Fruit fly (Drosophila melanogaster) whole organism, embryonic: Measurements from ENCODE around the gene MstProx.

Experiments used
- Adf1 ChIP-seq: fragments of 200-800 bp; sonication (Bioruptor generic); IDR thresholded peaks from 2 replicates; pipeline ENCODE4 v1.3.6; 2022; ENCODE audit warnings: missing biosample characterization, missing genetic modification characterization
- Awh ChIP-seq: fragments of 200-800 bp; sonication (Bioruptor generic); IDR thresholded peaks from 2 replicates; pipeline ENCODE4, ENCODE4 v1.3.6; 2022; ENCODE audit warnings: missing biosample characterization, missing genetic modification characterization
- CG10274 ChIP-seq: fragments of 200-800 bp; sonication (Bioruptor generic); optimal IDR thresholded peaks from 3 replicates; lab custom pipeline; 2017; ENCODE audit warnings: missing biosample characterization, mild to moderate bottlenecking, missing genetic modification characterization
- CG10543 ChIP-seq: fragments of 200-800 bp; sonication (Bioruptor generic); optimal IDR thresholded peaks from 3 replicates; lab custom pipeline; 2017; ENCODE audit warnings: missing biosample characterization, mild to moderate bottlenecking, missing genetic modification characterization, moderate library complexity
- CG10565 ChIP-seq: fragments of 200-800 bp; sonication (Bioruptor generic); optimal IDR thresholded peaks from 3 replicates; lab custom pipeline; 2016; ENCODE audit warnings: missing biosample characterization, mild to moderate bottlenecking, missing genetic modification characterization
- CG1233 ChIP-seq: fragments of 200-800 bp; sonication (Bioruptor generic); optimal IDR thresholded peaks from 4 replicates; lab custom pipeline; 2018; ENCODE audit warnings: missing biosample characterization, mild to moderate bottlenecking, missing genetic modification characterization
- CG14710 ChIP-seq: fragments of 200-800 bp; sonication (Bioruptor generic); optimal IDR thresholded peaks from 3 replicates; lab custom pipeline; 2019; ENCODE audit warnings: missing biosample characterization, mild to moderate bottlenecking, missing genetic modification characterization, moderate library complexity
- CG15514 ChIP-seq: fragments of 200-800 bp; sonication (Bioruptor generic); optimal IDR thresholded peaks from 3 replicates; lab custom pipeline; 2017; ENCODE audit warnings: missing biosample characterization, missing genetic modification characterization, mild to moderate bottlenecking, moderate library complexity, missing genetic modification reagents
- CG16815 ChIP-seq: fragments of 200-800 bp; sonication (Bioruptor generic); optimal IDR thresholded peaks from 3 replicates; lab custom pipeline; 2017; ENCODE audit warnings: missing biosample characterization, mild to moderate bottlenecking, missing genetic modification characterization
- CG17359 ChIP-seq: fragments of 200-800 bp; sonication (Bioruptor generic); optimal IDR thresholded peaks from 3 replicates; lab custom pipeline; 2018; ENCODE audit warnings: missing biosample characterization, mild to moderate bottlenecking, missing genetic modification characterization, moderate library complexity
- CG17802 ChIP-seq: fragments of 200-800 bp; sonication (Bioruptor generic); optimal IDR thresholded peaks from 2 replicates; lab custom pipeline; 2018; ENCODE audit warnings: missing biosample characterization, mild to moderate bottlenecking, missing genetic modification characterization, moderate library complexity
- CG1792 ChIP-seq: fragments of 200-800 bp; sonication (Bioruptor generic); optimal IDR thresholded peaks from 2 replicates; lab custom pipeline; 2016; ENCODE audit warnings: missing biosample characterization, missing genetic modification characterization
- CG18764 ChIP-seq: fragments of 200-800 bp; sonication (Bioruptor generic); optimal IDR thresholded peaks from 3 replicates; lab custom pipeline; 2016; ENCODE audit warnings: missing biosample characterization, missing genetic modification characterization
- CG7372 ChIP-seq: fragments of 200-800 bp; sonication (Bioruptor generic); IDR thresholded peaks from 2 replicates; pipeline ENCODE4 v1.3.6; 2022; ENCODE audit warnings: missing biosample characterization, missing genetic modification characterization
- CG9437 ChIP-seq: fragments of 200-800 bp; sonication (Bioruptor generic); optimal IDR thresholded peaks from 2 replicates; lab custom pipeline; 2018; ENCODE audit warnings: missing biosample characterization, mild to moderate bottlenecking, missing genetic modification characterization
- CTCF ChIP-seq: fragments of 200-800 bp; sonication (Bioruptor generic); optimal IDR thresholded peaks from 2 replicates; lab custom pipeline; 2017; ENCODE audit warnings: missing biosample characterization, mild to moderate bottlenecking, missing genetic modification characterization, moderate library complexity
- CoRest ChIP-seq: fragments of 200-800 bp; sonication (Bioruptor generic); optimal IDR thresholded peaks from 3 replicates; lab custom pipeline; 2018; ENCODE audit warnings: missing biosample characterization, mild to moderate bottlenecking, missing genetic modification characterization, moderate library complexity
- D ChIP-seq, 2 experiments: fragments of 200-800 bp in 1 of 2; fragments of >200 bp in 1 of 2; sonication (Bioruptor generic) in 1 of 2; optimal IDR thresholded peaks; 2 replicates in 1 of 2; 3 replicates in 1 of 2; lab custom pipeline; 2017; ENCODE audit warnings: mild to moderate bottlenecking in 1 of 2, missing biosample characterization in 1 of 2, missing genetic modification characterization in 1 of 2, missing genetic modification reagents in 1 of 2
- Deaf1 ChIP-seq: fragments of 200-800 bp; optimal IDR thresholded peaks from 3 replicates; lab custom pipeline; 2019; ENCODE audit warnings: missing biosample characterization, mild to moderate bottlenecking, missing genetic modification characterization, moderate library complexity
- E2f2 ChIP-seq: fragments of 200-800 bp; sonication (Bioruptor generic); IDR thresholded peaks from 2 replicates; pipeline ENCODE4 v1.3.6; 2022; ENCODE audit warnings: missing biosample characterization, missing genetic modification characterization
- H15 ChIP-seq: fragments of 200-800 bp; sonication (Bioruptor generic); IDR thresholded peaks from 3 replicates; pipeline ENCODE4 v1.3.6; 2022; ENCODE audit warnings: missing biosample characterization, missing genetic modification characterization
- Kr ChIP-seq: fragments of 200-800 bp; sonication (Bioruptor generic); optimal IDR thresholded peaks from 2 replicates; lab custom pipeline; 2017; ENCODE audit warnings: missing biosample characterization, mild to moderate bottlenecking, missing genetic modification characterization
- Trl ChIP-seq, 3 experiments: fragments of >200 bp in 2 of 3; fragments of 200-800 bp in 1 of 3; sonication (Bioruptor generic) in 1 of 3; optimal IDR thresholded peaks; 2 replicates in 1 of 3; 3 replicates in 2 of 3; lab custom pipeline; 2016 to 2017; ENCODE audit warnings: missing biosample characterization in 1 of 3, missing genetic modification characterization in 1 of 3
- Vsx1 ChIP-seq: fragments of 200-800 bp; sonication (Bioruptor generic); optimal IDR thresholded peaks from 2 replicates; lab custom pipeline; 2017; ENCODE audit warnings: missing biosample characterization, mild to moderate bottlenecking, missing genetic modification characterization, missing genetic modification reagents
- br ChIP-seq: fragments of >200 bp; optimal IDR thresholded peaks from 2 replicates; lab custom pipeline; 2017
- chinmo ChIP-seq: fragments of 200-800 bp; sonication (Bioruptor generic); IDR thresholded peaks from 4 replicates; pipeline ENCODE4 v1.3.6; 2022; ENCODE audit warnings: missing biosample characterization, missing genetic modification characterization; ENCODE audit not compliant: partially characterized antibody
- crol ChIP-seq: fragments of 200-800 bp; sonication (Bioruptor generic); IDR thresholded peaks from 2 replicates; pipeline ENCODE4 v1.3.6; 2022; ENCODE audit warnings: missing biosample characterization, missing genetic modification characterization
- ewg ChIP-seq: fragments of 200-800 bp; sonication (Bioruptor generic); optimal IDR thresholded peaks from 3 replicates; lab custom pipeline; 2017; ENCODE audit warnings: mild to moderate bottlenecking, missing biosample characterization, missing genetic modification reagents, missing genetic modification characterization
- grn ChIP-seq: fragments of 200-800 bp; sonication (Bioruptor generic); optimal IDR thresholded peaks from 3 replicates; lab custom pipeline; 2017; ENCODE audit warnings: missing biosample characterization, missing genetic modification characterization
- org-1 ChIP-seq: fragments of 200-800 bp; sonication (Bioruptor generic); optimal IDR thresholded peaks from 2 replicates; lab custom pipeline; 2017; ENCODE audit warnings: missing biosample characterization, missing genetic modification characterization
- ro ChIP-seq: fragments of 200-800 bp; sonication (Bioruptor generic); IDR thresholded peaks from 2 replicates; pipeline ENCODE4 v1.3.6; 2022; ENCODE audit warnings: missing biosample characterization, missing genetic modification characterization
- zfh2 ChIP-seq: fragments of 200-800 bp; sonication (Bioruptor generic); optimal IDR thresholded peaks from 2 replicates; lab custom pipeline; 2016; ENCODE audit warnings: missing biosample characterization, missing genetic modification characterization

Gene MstProx

DNA sequence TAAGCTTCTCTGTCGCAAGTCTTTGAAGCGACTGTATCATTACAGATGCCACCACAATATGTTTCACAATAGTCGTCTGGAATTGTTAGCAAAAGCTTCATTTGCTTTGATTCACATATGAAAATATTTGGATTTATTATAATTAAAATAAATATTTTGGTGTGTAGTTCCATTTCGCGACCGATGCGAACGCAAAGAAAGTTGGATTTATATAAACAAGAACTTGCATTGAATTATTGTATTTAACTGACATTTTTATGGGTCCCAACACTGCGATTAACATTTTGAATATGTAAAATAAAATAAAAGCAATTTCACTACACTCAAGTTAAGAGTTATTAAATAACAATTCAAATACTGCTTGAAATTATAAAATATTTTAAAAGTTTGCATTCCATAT lies at the start of gene MstProx:
Gene MstProx (minus strand): TSS at position 101 of the 400 bp plus-strand sequence.
- no peak for TF ChIP-seq Vsx1 (GFP tag; lab: Kevin White, UChicago)
- TF ChIP-seq CG10543, result no peak
- no peak for TF ChIP-seq org-1 (GFP tag; lab: Kevin White, UChicago)
- TF ChIP-seq CG16815 (GFP tag; lab: Kevin White, UChicago), result no peak

DNA sequence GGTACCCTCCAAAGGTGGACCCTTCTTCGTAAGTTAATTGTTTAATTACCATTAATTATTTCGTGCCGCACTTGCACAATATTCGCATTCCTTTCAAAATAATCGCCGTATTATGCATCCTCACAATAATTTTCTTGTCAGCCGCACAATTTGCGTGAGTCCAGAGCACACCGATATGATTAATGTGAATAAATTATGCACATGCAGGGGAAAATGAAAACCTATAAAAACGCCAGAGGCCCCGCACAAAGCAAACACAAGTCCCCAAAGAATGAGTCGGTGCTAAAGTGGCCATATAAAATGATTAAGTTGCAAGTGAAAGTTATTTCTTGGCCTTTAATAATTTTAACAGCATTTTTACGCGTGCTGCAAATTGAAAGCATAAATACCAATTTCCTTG lies 37.5 kb upstream of the MstProx start, which contains the start of gene Ir84a:
Gene Ir84a (plus strand): TSS at position 301 of the 400 bp plus-strand sequence.
- TF ChIP-seq CG9437 (GFP tag; lab: Kevin White, UChicago) (no peak), CG14710 (tag; lab: Kevin White, UChicago) (no peak), E2f2 (no peak), H15 (no peak), CG10274 (GFP tag; lab: Kevin White, UChicago) (no peak)

DNA sequence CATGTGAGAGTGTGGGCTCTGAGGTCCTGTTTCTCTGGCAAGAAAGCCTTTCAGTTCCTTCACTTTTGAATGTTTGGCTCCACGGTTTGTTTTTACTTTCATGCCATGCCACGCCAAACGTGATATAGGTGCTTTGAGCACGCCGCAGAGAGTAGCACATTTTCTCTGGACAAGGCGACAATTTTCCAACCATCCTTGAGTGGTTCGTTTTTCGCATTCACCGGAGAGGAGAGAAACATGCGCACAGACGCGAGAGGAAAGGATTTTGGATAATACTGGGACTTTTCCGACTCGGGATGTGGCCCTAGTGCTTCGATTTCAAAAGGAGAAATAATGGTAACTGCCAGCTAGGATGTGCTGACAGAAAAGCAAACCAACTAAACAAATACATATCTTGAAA lies 24.9 kb upstream of the MstProx start:
- TF ChIP-seq ewg (GFP tag; lab: Kevin White, UChicago) (peak; percentile 91), E2f2 (no peak), Awh (GFP tag; lab: Robert Waterston, UW) (no peak), CTCF (GFP tag; lab: Kevin White, UChicago) (peak; percentile 79), zfh2 (GFP tag; lab: Kevin White, UChicago) (no peak), grn (GFP tag; lab: Kevin White, UChicago) (no peak), CG18764 (GFP tag; lab: Kevin White, UChicago) (no peak), CG7372 (GFP tag; lab: Robert Waterston, UW) (no peak), D (optimal IDR thresholded peaks at IDR 0.05; lab: Kevin White, UChicago) (no peak), D (GFP tag; optimal IDR thresholded peaks at IDR 0.05; lab: Kevin White, UChicago) (no peak), crol (GFP tag; lab: Robert Waterston, UW) (no peak), Deaf1 (tag; lab: Kevin White, UChicago) (peak; percentile 92), CG15514 (GFP tag; lab: Kevin White, UChicago) (no peak), chinmo (GFP tag; lab: Robert Waterston, UW) (0 out of 4 replicates have a peak, but pooled peaks have one; percentile 24), Trl (optimal IDR thresholded peaks at IDR 0.05; lab: Kevin White, UChicago) (peak; percentile 2 to 30), Trl (GFP tag; optimal IDR thresholded peaks at IDR 0.05; lab: Kevin White, UChicago) (no peak)

DNA sequence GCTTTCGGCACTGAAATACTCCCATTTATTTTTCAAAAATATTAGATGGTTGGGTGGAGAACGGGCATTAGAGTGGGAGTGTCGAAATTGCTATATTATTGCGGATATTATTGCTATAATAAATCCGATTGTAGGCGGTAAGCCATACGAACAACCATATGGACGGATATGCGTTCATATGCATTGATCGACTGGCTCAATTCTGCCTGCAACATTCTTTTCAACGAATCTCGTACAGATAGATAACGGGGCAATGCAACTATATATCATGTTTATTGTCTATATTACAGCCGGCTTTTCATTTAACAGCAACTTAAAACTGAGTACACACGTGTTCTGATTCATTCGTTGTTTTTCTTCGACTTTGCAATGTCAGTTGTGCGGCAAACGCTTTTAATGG lies 22.0 kb upstream of the MstProx start, which contains the start of gene CG42650:
Gene CG42650 (plus strand): TSS at position 301 of the 400 bp plus-strand sequence.
- no peak for TF ChIP-seq CG17359 (tag; lab: Kevin White, UChicago)

DNA sequence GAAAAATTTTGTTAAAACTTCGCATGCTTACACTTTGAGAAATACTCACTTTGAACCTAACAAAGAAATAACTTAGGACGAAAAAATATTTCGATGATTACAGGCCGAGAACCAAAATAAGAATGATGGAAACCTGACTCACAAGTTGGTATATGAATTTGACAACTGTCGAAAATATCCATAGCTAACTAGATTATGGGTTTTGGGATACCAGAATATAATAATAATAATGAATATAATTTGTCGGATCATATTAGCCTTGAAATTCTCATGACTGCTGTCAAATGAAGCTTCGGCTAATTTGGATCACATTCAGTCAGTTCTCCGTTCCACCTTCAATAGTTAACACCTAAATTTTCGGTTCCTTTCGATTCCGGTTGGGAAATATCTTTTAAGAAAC lies 3.6 kb downstream of the MstProx start, which contains the start of the genes Mst84Db and Mst84Da:
Gene Mst84Db (minus strand): TSS at position 101 of the 400 bp plus-strand sequence.
Gene Mst84Da (plus strand): TSS at position 324 of the 400 bp plus-strand sequence.
- TF ChIP-seq ro (GFP tag; lab: Robert Waterston, UW) (no peak), Kr (GFP tag; lab: Kevin White, UChicago) (no peak), CG10565 (GFP tag; lab: Kevin White, UChicago) (no peak), CG1792 (GFP tag; lab: Kevin White, UChicago) (no peak), Adf1 (no peak), CoRest (tag; lab: Kevin White, UChicago) (no peak), D (optimal IDR thresholded peaks at IDR 0.05; lab: Kevin White, UChicago) (no peak), D (GFP tag; optimal IDR thresholded peaks at IDR 0.05; lab: Kevin White, UChicago) (no peak), br (lab: Kevin White, UChicago) (no peak), CG1233 (no peak), CG18764 (GFP tag; lab: Kevin White, UChicago) (no peak), CG17802 (tag; lab: Kevin White, UChicago) (no peak)
